Worm (Caenorhabditis elegans): ENCODE measurements around the gene ppm-1.A.

DNA sequence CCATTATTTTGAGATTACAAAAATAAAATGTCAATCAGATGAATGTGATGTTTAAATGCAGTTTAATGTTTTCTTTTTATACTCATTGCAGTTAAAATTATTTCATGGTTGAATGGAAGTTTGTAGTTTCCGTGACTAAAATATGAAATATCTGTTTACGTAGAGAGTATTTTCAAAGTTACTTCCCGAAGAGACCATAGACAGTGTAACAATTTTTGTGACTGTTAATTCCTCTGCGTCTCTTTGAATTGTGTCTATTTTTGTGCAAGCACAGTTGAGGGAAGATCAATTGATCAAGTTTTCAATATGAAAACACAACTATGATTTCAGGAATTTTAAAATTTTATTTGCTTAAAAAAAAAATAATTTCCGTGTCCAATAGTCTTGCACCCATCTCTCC is 10.6 kb upstream of the ppm-1.A start, which contains the start of gene F25D1.5:
- TF ChIP-seq lsy-2 (tag; optimal IDR thresholded peaks at IDR 0.05) = no peak
- TF ChIP-seq nhr-77 (tag; optimal IDR thresholded peaks at IDR 0.05) = peak; percentile 27

All from whole organism, L2 larva.